Worm (Caenorhabditis elegans) whole organism, late embryonic: ENCODE measurements around the gene bath-20.
"Not testable (repeated sequence)": the region's sequence is repeated elsewhere in the genome, so short reads cannot be mapped to it uniquely, and the experiment has no call there.

Experiments used
- F13H6.1 ChIP-seq: sonication (generic microtip); optimal IDR thresholded peaks from 2 replicates; lab custom pipeline; 2016; ENCODE audit warnings: missing genetic modification characterization, missing compliant biosample characterization
- K02D7.2 ChIP-seq: sonication (generic microtip); optimal IDR thresholded peaks from 2 replicates; lab custom pipeline; 2017; ENCODE audit warnings: mild to moderate bottlenecking, missing genetic modification characterization, missing compliant biosample characterization
- K09A11.1 ChIP-seq: sonication (generic microtip); optimal IDR thresholded peaks from 2 replicates; lab custom pipeline; 2017; ENCODE audit warnings: antibody characterized with exemption, mild to moderate bottlenecking, missing genetic modification characterization, missing compliant biosample characterization; ENCODE audit not compliant: insufficient read depth
- Y22D7AL.16 ChIP-seq: sonication (generic microtip); optimal IDR thresholded peaks from 2 replicates; lab custom pipeline; 2016; ENCODE audit warnings: missing genetic modification characterization, missing compliant biosample characterization
- ahr-1 ChIP-seq: sonication (generic microtip); optimal IDR thresholded peaks from 2 replicates; lab custom pipeline; 2016; ENCODE audit warnings: missing genetic modification characterization, missing compliant biosample characterization
- ama-1 ChIP-seq: fragments of 150-350 bp; optimal IDR thresholded peaks from 2 replicates; lab custom pipeline; 2014
- ceh-19 ChIP-seq: fragments of 200-800 bp; sonication (Bioruptor generic); optimal IDR thresholded peaks from 2 replicates; lab custom pipeline; 2018; ENCODE audit warnings: mild to moderate bottlenecking, missing genetic modification characterization, missing compliant biosample characterization
- ceh-2 ChIP-seq: sonication (generic microtip); optimal IDR thresholded peaks from 2 replicates; lab custom pipeline; 2016; ENCODE audit warnings: missing genotype, missing genetic modification characterization, missing compliant biosample characterization
- ceh-24 ChIP-seq: sonication (generic microtip); optimal IDR thresholded peaks from 2 replicates; lab custom pipeline; 2016; ENCODE audit warnings: mild to moderate bottlenecking, missing genetic modification characterization, missing compliant biosample characterization
- ceh-31 ChIP-seq: sonication (generic microtip); optimal IDR thresholded peaks from 2 replicates; lab custom pipeline; 2016; ENCODE audit warnings: missing genetic modification characterization, missing compliant biosample characterization
- ceh-48 ChIP-seq: sonication (generic microtip); optimal IDR thresholded peaks from 2 replicates; lab custom pipeline; 2016; ENCODE audit warnings: missing genetic modification characterization, inconsistent platforms, missing compliant biosample characterization
- ceh-6 ChIP-seq: fragments of 200-800 bp; sonication (Bioruptor generic); optimal IDR thresholded peaks from 2 replicates; lab custom pipeline; 2018; ENCODE audit warnings: mild to moderate bottlenecking, missing genetic modification characterization, missing compliant biosample characterization
- ceh-9 ChIP-seq: sonication (generic microtip); optimal IDR thresholded peaks from 2 replicates; lab custom pipeline; 2016; ENCODE audit warnings: mild to moderate bottlenecking, missing genetic modification characterization, inconsistent platforms, missing compliant biosample characterization
- elt-4 ChIP-seq: sonication (generic microtip); optimal IDR thresholded peaks from 2 replicates; lab custom pipeline; 2016; ENCODE audit warnings: missing genetic modification characterization, missing compliant biosample characterization
- ets-4 ChIP-seq: sonication (generic microtip); optimal IDR thresholded peaks from 2 replicates; lab custom pipeline; 2016; ENCODE audit warnings: missing genetic modification characterization, missing compliant biosample characterization
- fkh-10 ChIP-seq: fragments of 150-350 bp; optimal IDR thresholded peaks from 2 replicates; lab custom pipeline; 2014; ENCODE audit warnings: missing biosample characterization, missing genetic modification reagents, missing genetic modification characterization
- hlh-15 ChIP-seq: sonication (generic microtip); optimal IDR thresholded peaks from 2 replicates; lab custom pipeline; 2016; ENCODE audit warnings: missing genetic modification characterization, missing compliant biosample characterization
- hlh-30 ChIP-seq: sonication (generic microtip); optimal IDR thresholded peaks from 2 replicates; lab custom pipeline; 2017; ENCODE audit warnings: antibody characterized with exemption, missing genetic modification characterization, missing compliant biosample characterization; ENCODE audit not compliant: insufficient read depth
- hlh-6 ChIP-seq: sonication (generic microtip); optimal IDR thresholded peaks from 2 replicates; lab custom pipeline; 2016; ENCODE audit warnings: missing genotype, missing genetic modification characterization, missing compliant biosample characterization
- lin-11 ChIP-seq: fragments of 200-800 bp; sonication (Bioruptor generic); optimal IDR thresholded peaks from 2 replicates; lab custom pipeline; 2018; ENCODE audit warnings: mild to moderate bottlenecking, missing genetic modification characterization, missing compliant biosample characterization
- mec-3 ChIP-seq: sonication (generic microtip); optimal IDR thresholded peaks from 2 replicates; lab custom pipeline; 2016; ENCODE audit warnings: borderline replicate concordance, missing genetic modification characterization, missing compliant biosample characterization
- nfya-1 ChIP-seq: sonication (generic microtip); optimal IDR thresholded peaks from 2 replicates; lab custom pipeline; 2017; ENCODE audit warnings: missing genetic modification characterization, mild to moderate bottlenecking, missing compliant biosample characterization, antibody characterized with exemption, moderate library complexity
- npax-4 ChIP-seq: sonication (generic microtip); optimal IDR thresholded peaks from 2 replicates; lab custom pipeline; 2016; ENCODE audit warnings: missing genetic modification characterization, missing compliant biosample characterization
- pag-3 ChIP-seq: sonication (generic microtip); optimal IDR thresholded peaks from 2 replicates; lab custom pipeline; 2016; ENCODE audit warnings: missing compliant biosample characterization, missing genetic modification characterization, borderline replicate concordance
- pqm-1 ChIP-seq: sonication (generic microtip); optimal IDR thresholded peaks from 2 replicates; lab custom pipeline; 2016; ENCODE audit warnings: missing genetic modification characterization, missing compliant biosample characterization
- rnt-1 ChIP-seq: sonication (generic microtip); optimal IDR thresholded peaks from 2 replicates; lab custom pipeline; 2016; ENCODE audit warnings: missing genetic modification characterization, missing compliant biosample characterization
- sox-2 ChIP-seq: fragments of 200-800 bp; sonication (Bioruptor generic); IDR thresholded peaks from 2 replicates; pipeline ENCODE4 v1.3.6; 2022; ENCODE audit warnings: missing genetic modification reagents, missing genetic modification characterization, missing compliant biosample characterization
- tbx-2 ChIP-seq: sonication (generic microtip); optimal IDR thresholded peaks from 2 replicates; lab custom pipeline; 2016; ENCODE audit warnings: missing genetic modification characterization, missing compliant biosample characterization
- tbx-7 ChIP-seq: sonication (generic microtip); optimal IDR thresholded peaks from 2 replicates; lab custom pipeline; 2016; ENCODE audit warnings: missing genotype, missing genetic modification characterization, missing compliant biosample characterization
- ttx-3 ChIP-seq: sonication (generic microtip); optimal IDR thresholded peaks from 2 replicates; lab custom pipeline; 2016; ENCODE audit warnings: missing genetic modification reagents, missing genetic modification characterization, missing compliant biosample characterization
- unc-42 ChIP-seq: sonication (generic microtip); optimal IDR thresholded peaks from 2 replicates; lab custom pipeline; 2016; ENCODE audit warnings: missing genotype, missing genetic modification characterization, missing compliant biosample characterization
- unc-55 ChIP-seq: sonication (generic microtip); optimal IDR thresholded peaks from 2 replicates; lab custom pipeline; 2017; ENCODE audit warnings: missing biosample characterization, missing genetic modification reagents, missing genetic modification characterization
- unc-86 ChIP-seq: sonication (generic microtip); optimal IDR thresholded peaks from 2 replicates; lab custom pipeline; 2016; ENCODE audit warnings: missing genetic modification characterization, missing compliant biosample characterization
- zip-5 ChIP-seq: sonication (generic microtip); optimal IDR thresholded peaks from 2 replicates; lab custom pipeline; 2016; ENCODE audit warnings: missing genetic modification characterization, missing compliant biosample characterization

bath-20 gene

DNA sequence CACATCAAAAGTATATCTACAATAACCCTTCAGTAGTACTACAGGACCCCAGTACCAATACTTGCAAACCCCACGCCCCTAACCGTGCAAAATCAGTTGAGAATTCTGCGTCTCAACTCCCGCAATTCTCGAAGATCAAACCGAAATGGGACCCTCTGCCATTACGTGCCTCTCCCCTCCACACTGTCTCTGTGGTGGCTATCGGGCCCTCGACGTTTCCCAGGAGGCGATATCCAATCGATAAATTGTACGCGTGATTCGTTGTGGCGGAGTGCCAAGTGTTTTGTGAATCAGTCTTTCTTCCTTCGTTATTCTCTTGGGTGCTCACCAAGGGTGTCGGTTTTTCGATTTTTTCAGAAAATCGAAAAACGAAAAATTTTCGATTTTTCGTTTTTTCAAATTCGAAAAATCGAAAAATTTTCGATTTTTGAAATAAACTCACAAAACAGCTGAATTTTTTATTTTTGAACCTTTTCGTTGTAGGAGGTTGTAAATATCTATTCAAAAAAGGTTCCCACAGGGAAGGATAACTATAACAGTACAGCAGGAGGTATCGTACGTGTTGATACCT lies 25.2 kb upstream of the bath-20 start, which contains the start of gene F07E5.12:
F07E5.12 (plus strand) TSS at position 521 of the 571 bp plus-strand sequence.
- not testable (repeated sequence) for TF ChIP-seq ceh-24 (tag; lab: Kevin White, UChicago); ceh-31; tbx-7 (tag; lab: Kevin White, UChicago)

DNA sequence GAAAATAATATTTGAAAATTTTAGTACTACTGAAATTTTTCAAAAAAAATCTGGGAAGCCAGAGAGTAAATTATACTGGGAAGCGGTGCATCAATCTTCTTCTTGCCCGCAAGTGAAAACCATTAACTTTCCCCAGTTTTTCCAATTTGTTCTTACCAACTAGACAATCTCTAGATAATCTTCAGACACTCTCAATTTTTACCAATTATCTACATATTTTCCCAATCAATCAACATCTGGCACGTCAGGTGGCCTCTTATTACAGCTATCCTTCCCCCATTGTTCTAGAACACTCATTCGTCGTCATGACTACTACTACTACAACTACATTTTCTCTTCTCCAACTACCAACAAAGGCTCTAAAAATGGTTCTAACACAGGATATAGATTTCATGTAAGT lies 22.1 kb upstream of the bath-20 start, which contains the start of gene fbxb-6:
fbxb-6 (plus strand) TSS at position 301 of the 400 bp plus-strand sequence.
- TF ChIP-seq ama-1 (lab: Kevin White, UChicago) (no peak), ets-4 (tag; lab: Kevin White, UChicago) (no peak), Y22D7AL.16 (no peak), ahr-1 (tag; lab: Kevin White, UChicago) (no peak), K09A11.1 (tag; lab: Kevin White, UChicago) (no peak)

DNA sequence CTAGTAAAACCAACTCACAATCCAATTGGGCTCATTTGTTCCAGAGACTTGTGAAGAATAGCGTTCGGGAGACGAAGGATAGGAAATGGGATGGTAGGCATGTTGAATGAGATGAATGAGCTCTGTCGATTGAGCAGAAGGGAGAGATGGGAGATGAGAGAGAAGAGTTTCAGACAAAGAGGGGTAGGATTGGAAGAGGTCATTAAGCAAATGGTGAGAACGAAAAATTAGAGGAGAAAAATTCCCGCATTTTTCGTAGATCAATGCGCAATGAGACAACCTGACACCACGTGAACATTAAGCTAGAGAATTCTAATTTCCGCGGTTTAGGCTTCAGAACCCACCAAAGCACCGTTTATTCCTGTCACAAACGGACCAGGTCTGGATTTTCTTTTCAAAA lies 21.6 kb upstream of the bath-20 start, which contains the start of gene F07E5.13:
F07E5.13 (minus strand) TSS at position 101 of the 400 bp plus-strand sequence.
- no peak for TF ChIP-seq K02D7.2
- no peak for TF ChIP-seq zip-5 (tag; lab: Kevin White, UChicago)
- TF ChIP-seq hlh-6 (tag; lab: Kevin White, UChicago) = no peak
- TF ChIP-seq ceh-2 (tag; lab: Kevin White, UChicago) = no peak
- no peak for TF ChIP-seq ceh-19
- no peak for TF ChIP-seq ceh-9
- no peak for TF ChIP-seq pqm-1 (tag; lab: Kevin White, UChicago)

DNA sequence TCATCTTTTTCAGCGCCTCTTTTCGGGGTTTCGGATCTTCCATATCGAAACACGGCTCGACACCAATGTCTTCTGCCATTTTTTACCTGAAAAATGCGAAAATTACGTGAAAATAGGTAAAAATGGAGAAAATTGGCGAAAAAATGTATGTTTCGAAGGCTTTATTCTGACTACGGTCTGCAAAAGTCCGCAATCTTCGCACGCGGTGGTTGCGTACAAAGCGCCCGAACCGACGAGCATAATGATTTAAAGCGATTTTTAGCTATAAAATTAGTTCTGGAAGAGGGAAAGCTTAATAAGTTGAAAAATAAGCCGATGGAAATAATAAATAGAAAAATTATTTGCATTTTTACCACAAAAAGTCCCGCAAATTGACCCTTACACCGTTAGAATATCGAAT lies 16.6 kb upstream of the bath-20 start, which contains the start of gene F07E5.5:
F07E5.5 (minus strand) TSS at position 86 of the 400 bp plus-strand sequence.
- no peak for TF ChIP-seq ceh-19
- TF ChIP-seq ttx-3 = no peak
- peak; percentile 20 for TF ChIP-seq unc-42 (tag; lab: Kevin White, UChicago)
- no peak for TF ChIP-seq fkh-10
- TF ChIP-seq tbx-2 = peak; percentile 1
- TF ChIP-seq npax-4 (tag; lab: Kevin White, UChicago) = no peak
- TF ChIP-seq hlh-15 (tag; lab: Kevin White, UChicago) = no peak
- TF ChIP-seq nfya-1 (tag; lab: Kevin White, UChicago) = peak; percentile 42
- TF ChIP-seq ceh-6 (GFP tag; lab: Kevin White, UChicago) = no peak
- no peak for TF ChIP-seq ceh-24 (tag; lab: Kevin White, UChicago)

DNA sequence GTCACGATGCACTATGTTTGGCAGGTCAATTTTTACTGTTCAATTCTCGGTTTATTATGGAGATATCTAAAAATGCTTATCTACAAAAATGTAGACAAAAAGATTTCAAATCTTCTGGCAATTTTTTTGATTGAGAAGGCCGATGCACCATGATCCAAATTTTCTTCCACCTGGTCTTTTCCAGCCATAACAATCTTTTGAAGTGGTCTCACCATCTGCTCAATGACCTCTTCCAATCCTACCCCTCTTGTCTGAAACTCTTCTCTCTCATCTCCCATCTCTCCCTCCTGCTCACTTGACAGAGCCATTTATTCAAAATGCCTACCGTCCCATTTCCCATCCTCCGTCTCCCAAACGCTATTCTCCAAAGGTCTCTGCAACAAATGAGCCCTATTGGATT lies 9.0 kb upstream of the bath-20 start, which contains the start of gene fbxb-35:
fbxb-35 (plus strand) TSS at position 301 of the 400 bp plus-strand sequence.
- TF ChIP-seq rnt-1 (tag; lab: Kevin White, UChicago) (no peak), unc-55 (GFP tag; lab: Kevin White, UChicago) (no peak), fkh-10 (no peak), hlh-30 (no peak), ceh-48 (tag; lab: Kevin White, UChicago) (no peak), mec-3 (tag; lab: Kevin White, UChicago) (no peak), hlh-6 (tag; lab: Kevin White, UChicago) (no peak), elt-4 (tag; lab: Kevin White, UChicago) (no peak), tbx-7 (tag; lab: Kevin White, UChicago) (no peak), ceh-6 (GFP tag; lab: Kevin White, UChicago) (no peak), F13H6.1 (tag; lab: Kevin White, UChicago) (no peak), pag-3 (tag; lab: Kevin White, UChicago) (no peak), unc-86 (tag; lab: Kevin White, UChicago) (no peak), ceh-2 (tag; lab: Kevin White, UChicago) (no peak), sox-2 (no peak), lin-11 (no peak), ahr-1 (tag; lab: Kevin White, UChicago) (no peak)
